Fruit fly (Drosophila melanogaster) whole organism, embryonic: Measurements from ENCODE around the gene CG34180.

Experiments
- Ada2b ChIP-seq: fragments of 200-800 bp; sonication (Bioruptor generic); IDR thresholded peaks from 2 replicates; pipeline ENCODE4 v1.3.6; 2022; ENCODE audit warnings: missing biosample characterization, missing genetic modification characterization
- CG10543 ChIP-seq: fragments of 200-800 bp; sonication (Bioruptor generic); optimal IDR thresholded peaks from 3 replicates; lab custom pipeline; 2017; ENCODE audit warnings: missing biosample characterization, mild to moderate bottlenecking, missing genetic modification characterization, moderate library complexity
- CG12391 ChIP-seq: fragments of 200-800 bp; sonication (Bioruptor generic); optimal IDR thresholded peaks from 3 replicates; lab custom pipeline; 2018; ENCODE audit warnings: missing biosample characterization, mild to moderate bottlenecking, missing genetic modification characterization, moderate library complexity
- CG14014 ChIP-seq: fragments of 200-800 bp; sonication (Bioruptor generic); IDR thresholded peaks from 2 replicates; pipeline ENCODE4 v1.3.6; 2022; ENCODE audit warnings: missing biosample characterization, missing genetic modification characterization
- CG1603 ChIP-seq: fragments of 200-800 bp; sonication (Bioruptor generic); optimal IDR thresholded peaks from 2 replicates; lab custom pipeline; 2019; ENCODE audit warnings: missing biosample characterization, mild to moderate bottlenecking, missing genetic modification characterization, moderate library complexity
- CG18599 ChIP-seq: fragments of 200-800 bp; sonication (Bioruptor generic); optimal IDR thresholded peaks from 3 replicates; lab custom pipeline; 2017; ENCODE audit warnings: missing biosample characterization, missing genetic modification characterization, mild to moderate bottlenecking, moderate library complexity, missing genetic modification reagents
- CG2120 ChIP-seq: fragments of 200-800 bp; sonication (Bioruptor generic); optimal IDR thresholded peaks from 3 replicates; lab custom pipeline; 2016; ENCODE audit warnings: missing biosample characterization, missing genetic modification characterization
- CG30403 ChIP-seq: fragments of 200-800 bp; sonication (Bioruptor generic); optimal IDR thresholded peaks from 3 replicates; lab custom pipeline; 2016; ENCODE audit warnings: missing biosample characterization, missing genetic modification characterization
- CG4404 ChIP-seq: fragments of 200-800 bp; sonication (Bioruptor generic); IDR thresholded peaks from 2 replicates; pipeline ENCODE4 v1.3.6; 2022; ENCODE audit warnings: missing biosample characterization, missing genetic modification characterization
- CG8388 ChIP-seq: fragments of 200-800 bp; sonication (Bioruptor generic); optimal IDR thresholded peaks from 2 replicates; lab custom pipeline; 2019; ENCODE audit warnings: missing biosample characterization, mild to moderate bottlenecking, missing genetic modification characterization, moderate library complexity
- CG8944 ChIP-seq: fragments of 200-800 bp; sonication (Bioruptor generic); optimal IDR thresholded peaks from 3 replicates; lab custom pipeline; 2016; ENCODE audit warnings: missing biosample characterization, missing genetic modification characterization
- CG9797 ChIP-seq: fragments of 200-800 bp; sonication (Bioruptor generic); optimal IDR thresholded peaks from 3 replicates; lab custom pipeline; 2018; ENCODE audit warnings: missing biosample characterization, mild to moderate bottlenecking, missing genetic modification characterization
- D19A ChIP-seq: fragments of 200-800 bp; optimal IDR thresholded peaks from 3 replicates; lab custom pipeline; 2019; ENCODE audit warnings: missing biosample characterization, mild to moderate bottlenecking, missing genetic modification characterization, moderate library complexity
- Deaf1 ChIP-seq: fragments of 200-800 bp; optimal IDR thresholded peaks from 3 replicates; lab custom pipeline; 2019; ENCODE audit warnings: missing biosample characterization, mild to moderate bottlenecking, missing genetic modification characterization, moderate library complexity
- Drgx ChIP-seq: fragments of 200-800 bp; sonication (Bioruptor generic); IDR thresholded peaks from 2 replicates; pipeline ENCODE4 v1.3.6; 2022; ENCODE audit warnings: missing biosample characterization, missing genetic modification characterization
- E2f1 ChIP-seq: fragments of 200-800 bp; sonication (Bioruptor generic); IDR thresholded peaks from 2 replicates; pipeline ENCODE4 v1.3.6; 2022; ENCODE audit warnings: missing biosample characterization, missing genetic modification characterization
- E2f2 ChIP-seq: fragments of 200-800 bp; sonication (Bioruptor generic); IDR thresholded peaks from 2 replicates; pipeline ENCODE4 v1.3.6; 2022; ENCODE audit warnings: missing biosample characterization, missing genetic modification characterization
- Ets65A ChIP-seq: fragments of 200-800 bp; sonication (Bioruptor generic); peaks from one replicate; lab custom pipeline; 2016; ENCODE audit warnings: missing biosample characterization, missing genetic modification characterization
- H15 ChIP-seq: fragments of 200-800 bp; sonication (Bioruptor generic); IDR thresholded peaks from 3 replicates; pipeline ENCODE4 v1.3.6; 2022; ENCODE audit warnings: missing biosample characterization, missing genetic modification characterization
- HLH3B ChIP-seq: fragments of 200-800 bp; sonication (Bioruptor generic); IDR thresholded peaks from 2 replicates; pipeline ENCODE4 v1.3.6; 2022; ENCODE audit warnings: missing biosample characterization, missing genetic modification characterization
- Hmr ChIP-seq: fragments of 200-800 bp; sonication (Bioruptor generic); optimal IDR thresholded peaks from 3 replicates; lab custom pipeline; 2017; ENCODE audit warnings: mild to moderate bottlenecking, missing biosample characterization, missing genetic modification reagents, missing genetic modification characterization
- Hr51 ChIP-seq, 2 experiments: fragments of 200-800 bp; sonication (Bioruptor generic); optimal IDR thresholded peaks; 2 replicates in 1 of 2; 3 replicates in 1 of 2; lab custom pipeline; 2016 to 2018; ENCODE audit warnings: missing biosample characterization in 2 of 2, missing genetic modification characterization in 2 of 2, mild to moderate bottlenecking in 1 of 2, moderate library complexity in 1 of 2
- Max ChIP-seq: fragments of 200-800 bp; sonication (Bioruptor generic); optimal IDR thresholded peaks from 2 replicates; lab custom pipeline; 2016; ENCODE audit warnings: missing biosample characterization, mild to moderate bottlenecking, missing genetic modification characterization
- Med ChIP-seq: fragments of 200-800 bp; sonication (Bioruptor generic); peaks from one replicate; lab custom pipeline; 2016; ENCODE audit warnings: missing biosample characterization, missing genetic modification characterization, mild to moderate bottlenecking, inconsistent platforms, moderate library complexity
- Nf-YA ChIP-seq: fragments of 200-800 bp; sonication (Bioruptor generic); IDR thresholded peaks from 2 replicates; pipeline ENCODE4 v1.3.6; 2022; ENCODE audit warnings: missing biosample characterization, missing genetic modification characterization
- Ptx1 ChIP-seq: fragments of 200-800 bp; sonication (Bioruptor generic); IDR thresholded peaks from 2 replicates; pipeline ENCODE4 v1.3.6; 2022; ENCODE audit warnings: missing biosample characterization, missing genetic modification characterization
- Side ChIP-seq: fragments of 200-800 bp; sonication (Bioruptor generic); optimal IDR thresholded peaks from 2 replicates; lab custom pipeline; 2016; ENCODE audit warnings: missing biosample characterization, missing genetic modification characterization
- Sox102F ChIP-seq: fragments of 200-800 bp; sonication (Bioruptor generic); optimal IDR thresholded peaks from 2 replicates; lab custom pipeline; 2018; ENCODE audit warnings: missing biosample characterization, mild to moderate bottlenecking, missing genetic modification characterization, moderate library complexity
- Stat92E ChIP-seq, 3 experiments: fragments of >200 bp in 2 of 3; fragments of 200-800 bp in 1 of 3; sonication (Bioruptor generic) in 1 of 3; optimal IDR thresholded peaks; 2 replicates each; lab custom pipeline; 2017 to 2019; ENCODE audit warnings: missing biosample characterization in 3 of 3, missing genetic modification characterization in 3 of 3, mild to moderate bottlenecking in 1 of 3, moderate library complexity in 1 of 3
- bowl ChIP-seq: fragments of 200-800 bp; sonication (Bioruptor generic); IDR thresholded peaks from 2 replicates; pipeline ENCODE4 v1.3.6; 2022; ENCODE audit warnings: missing biosample characterization, missing genetic modification characterization
- chif ChIP-seq, 2 experiments: fragments of 200-800 bp; sonication (Bioruptor generic); optimal IDR thresholded peaks; 3 replicates each; lab custom pipeline; 2016; ENCODE audit warnings: missing biosample characterization in 2 of 2, missing genetic modification characterization in 2 of 2
- ci ChIP-seq: fragments of 200-800 bp; sonication (Bioruptor generic); IDR thresholded peaks from 3 replicates; pipeline ENCODE4 v1.3.6; 2022; ENCODE audit warnings: missing biosample characterization, missing genetic modification characterization
- dimm ChIP-seq: fragments of 200-800 bp; sonication (Bioruptor generic); IDR thresholded peaks from 2 replicates; pipeline ENCODE4 v1.3.6; 2022; ENCODE audit warnings: missing biosample characterization, missing genetic modification characterization
- disco-r ChIP-seq: fragments of 200-800 bp; sonication (Bioruptor generic); optimal IDR thresholded peaks from 2 replicates; lab custom pipeline; 2016; ENCODE audit warnings: missing biosample characterization, missing genetic modification characterization
- dysf ChIP-seq: fragments of 200-800 bp; sonication (Bioruptor generic); IDR thresholded peaks from 3 replicates; pipeline ENCODE4 v1.3.6; 2022; ENCODE audit warnings: missing biosample characterization, missing genetic modification characterization
- gfzf ChIP-seq: fragments of 200-800 bp; sonication (Bioruptor generic); optimal IDR thresholded peaks from 2 replicates; lab custom pipeline; 2016; ENCODE audit warnings: missing biosample characterization, mild to moderate bottlenecking, missing genetic modification characterization, moderate library complexity
- ken ChIP-seq: fragments of 200-800 bp; sonication (Bioruptor generic); IDR thresholded peaks from 3 replicates; pipeline ENCODE4 v1.3.6; 2022; ENCODE audit warnings: missing biosample characterization, missing genetic modification characterization
- lmd ChIP-seq: fragments of 200-800 bp; sonication (Bioruptor generic); IDR thresholded peaks from 2 replicates; pipeline ENCODE4 v1.3.6; 2022; ENCODE audit warnings: missing biosample characterization, missing genetic modification characterization
- nerfin-2 ChIP-seq: fragments of 200-800 bp; sonication (Bioruptor generic); IDR thresholded peaks from 2 replicates; pipeline ENCODE4 v1.3.6; 2022; ENCODE audit warnings: missing biosample characterization, missing genetic modification characterization; ENCODE audit not compliant: partially characterized antibody
- prd ChIP-seq, 3 experiments: fragments of >200 bp in 2 of 3; fragments of 200-800 bp in 1 of 3; sonication (Bioruptor generic) in 1 of 3; optimal IDR thresholded peaks in 2 of 3; IDR thresholded peaks in 1 of 3; 2 replicates in 2 of 3; 3 replicates in 1 of 3; pipeline versions ENCODE4 v1.3.6 to Lab custom; 2017 to 2022; ENCODE audit warnings: missing biosample characterization in 1 of 3, missing genetic modification characterization in 1 of 3
- row ChIP-seq: fragments of 200-800 bp; sonication (Bioruptor generic); IDR thresholded peaks from 3 replicates; pipeline ENCODE4 v1.3.6; 2022; ENCODE audit warnings: missing biosample characterization, missing genetic modification characterization
- sens ChIP-seq: fragments of 200-800 bp; sonication (Bioruptor generic); peaks from one replicate; lab custom pipeline; 2016; ENCODE audit warnings: missing biosample characterization, missing genetic modification characterization
- slp2 ChIP-seq: fragments of 200-800 bp; sonication (Bioruptor generic); optimal IDR thresholded peaks from 2 replicates; lab custom pipeline; 2016; ENCODE audit warnings: missing biosample characterization, missing genetic modification characterization
- tgo ChIP-seq: fragments of 200-800 bp; sonication (Bioruptor generic); IDR thresholded peaks from 3 replicates; pipeline ENCODE4 v1.3.6; 2022; ENCODE audit warnings: missing biosample characterization, missing genetic modification characterization
- tx ChIP-seq: fragments of 200-800 bp; sonication (Bioruptor generic); optimal IDR thresholded peaks from 2 replicates; lab custom pipeline; 2016; ENCODE audit warnings: missing biosample characterization, missing genetic modification characterization
- vfl ChIP-seq: fragments of 200-800 bp; sonication (Bioruptor generic); optimal IDR thresholded peaks from 2 replicates; lab custom pipeline; 2016; ENCODE audit warnings: missing biosample characterization, missing genetic modification characterization

CG34180 gene

DNA sequence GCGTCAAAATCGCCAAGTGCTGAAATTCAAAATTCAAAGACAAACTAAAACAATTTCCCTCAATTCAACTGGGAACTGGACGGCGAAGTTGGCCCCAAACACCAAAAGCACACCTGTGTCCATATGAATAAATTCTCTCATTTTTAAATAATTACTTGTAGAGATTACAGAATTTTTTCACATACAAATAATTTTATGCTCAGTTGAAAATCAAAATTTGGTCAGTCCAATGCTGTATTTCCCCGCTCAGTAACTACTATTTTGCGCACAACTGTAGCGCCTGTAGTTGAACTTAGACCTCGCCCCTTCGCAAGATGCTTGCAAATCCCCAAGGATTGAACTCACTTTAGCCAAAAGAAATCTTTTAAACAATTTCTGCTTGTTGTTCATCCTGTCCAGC, 31.6 kb upstream of the CG34180 start (continued):
- TF ChIP-seq gfzf (GFP tag; lab: Kevin White, UChicago): no peak
- TF ChIP-seq CG1603 (tag; lab: Kevin White, UChicago): peak; percentile 38
- peak; percentile 53; the same call in 1 of the 3 replicates for TF ChIP-seq ken (GFP tag; lab: Robert Waterston, UW)
- peak; percentile 61 for TF ChIP-seq row (GFP tag; lab: Robert Waterston, UW)
- no peak for TF ChIP-seq HLH3B (GFP tag; lab: Robert Waterston, UW)
- 0 out of 2 replicates have a peak, but pooled peaks have one; percentile 11 for TF ChIP-seq E2f2 (GFP tag; lab: Robert Waterston, UW)
- peak; percentile 43; the same call in 1 of the 2 replicates for TF ChIP-seq Ptx1 (GFP tag; lab: Robert Waterston, UW)
- TF ChIP-seq disco-r (GFP tag; lab: Kevin White, UChicago): no peak
- peak; percentile 23 for TF ChIP-seq CG12391 (tag; lab: Kevin White, UChicago)
- 0 out of 2 replicates have a peak, but pooled peaks have one; percentile 10 for TF ChIP-seq CG4404
- TF ChIP-seq CG10543 (GFP tag; lab: Kevin White, UChicago): no peak
- TF ChIP-seq Deaf1 (tag; lab: Kevin White, UChicago): no peak
- TF ChIP-seq CG8944 (GFP tag; lab: Kevin White, UChicago): peak; percentile 9
- TF ChIP-seq Ets65A (GFP tag; lab: Kevin White, UChicago): peak; percentile 83
- TF ChIP-seq dimm (GFP tag; lab: Robert Waterston, UW): 0 out of 2 replicates have a peak, but pooled peaks have one; percentile 35
- peak; percentile 23; the same call in 1 of the 3 replicates for TF ChIP-seq tgo (GFP tag; lab: Robert Waterston, UW)
- no peak for TF ChIP-seq vfl (GFP tag; lab: Kevin White, UChicago)
- TF ChIP-seq CG2120 (GFP tag; lab: Kevin White, UChicago): peak; percentile 25
- 0 out of 2 replicates have a peak, but pooled peaks have one; percentile 10 for TF ChIP-seq Nf-YA
- no peak for TF ChIP-seq slp2
- peak; percentile 42; the same call in 1 of the 2 replicates for TF ChIP-seq lmd
- peak in 1 of 2 experiments; percentile 7 for TF ChIP-seq Hr51 (GFP tag; optimal IDR thresholded peaks at IDR 0.05; lab: Kevin White, UChicago)
- peak; percentile 5 for TF ChIP-seq CG30403 (GFP tag; lab: Kevin White, UChicago)
- no peak for TF ChIP-seq Sox102F (GFP tag; lab: Kevin White, UChicago)
- TF ChIP-seq bowl: no peak
- TF ChIP-seq CG18599 (GFP tag; lab: Kevin White, UChicago): peak; percentile 8
- TF ChIP-seq chif (GFP tag; optimal IDR thresholded peaks at IDR 0.05; lab: Kevin White, UChicago): peak in 1 of 2 experiments; percentile 4
- TF ChIP-seq Stat92E (GFP tag; optimal IDR thresholded peaks at IDR 0.05; lab: Kevin White, UChicago): no peak
- TF ChIP-seq H15 (GFP tag; lab: Robert Waterston, UW): no peak
- no peak for TF ChIP-seq Max (GFP tag; lab: Kevin White, UChicago)
- TF ChIP-seq CG8388 (GFP tag; lab: Kevin White, UChicago): peak; percentile 3
- peak; percentile 73 for TF ChIP-seq ci (GFP tag; lab: Robert Waterston, UW)
- 0 out of 2 replicates have a peak, but pooled peaks have one; percentile 44 for TF ChIP-seq CG14014 (GFP tag; lab: Robert Waterston, UW)
- TF ChIP-seq Hmr (GFP tag; lab: Kevin White, UChicago): peak; percentile 12
- peak; percentile 34 for TF ChIP-seq Ada2b
- TF ChIP-seq E2f1 (GFP tag; lab: Robert Waterston, UW): no peak
- TF ChIP-seq tx (GFP tag; lab: Kevin White, UChicago): no peak
- TF ChIP-seq nerfin-2 (GFP tag; lab: Robert Waterston, UW): no peak
- peak; percentile 79 for TF ChIP-seq sens (GFP tag; lab: Kevin White, UChicago)

- TF ChIP-seq Med (GFP tag; lab: Kevin White, UChicago) (peak; percentile 3), prd (optimal IDR thresholded peaks at IDR 0.05; lab: Kevin White, UChicago) (no peak), prd (GFP tag; IDR thresholded peaks at IDR 0.05; lab: Robert Waterston, UW) (0 out of 3 replicates have a peak, but pooled peaks have one; percentile 15), D19A (tag; lab: Kevin White, UChicago) (peak; percentile 67), dysf (no peak), sens (GFP tag; lab: Kevin White, UChicago) (peak; percentile 42), CG9797 (GFP tag; lab: Kevin White, UChicago) (no peak), Side (GFP tag; lab: Kevin White, UChicago) (no peak), Drgx (peak; percentile 45; the same call in 1 of the 2 replicates), row (GFP tag; lab: Robert Waterston, UW) (peak; percentile 34; the same call in 2 of the 3 replicates)
Measured at dm6 chr2L:6031838-6032237, 28.5 kb upstream of the CG34180 start.
